Fruit fly (Drosophila melanogaster): Measurements from ENCODE around the gene RpS14b.
A peak's percentile ranks its signal among the peaks of the same experiment; 100 is the strongest.

- no peak for TF ChIP-seq CG3032 (tag; optimal IDR thresholded peaks at IDR 0.05)
- TF ChIP-seq CG11902 (GFP tag; optimal IDR thresholded peaks at IDR 0.05), result no peak
- TF ChIP-seq Sox14 (GFP tag; optimal IDR thresholded peaks at IDR 0.05), result peak; percentile 30
- TF ChIP-seq CG32006 (GFP tag; optimal IDR thresholded peaks at IDR 0.05), result no peak
- no peak for TF ChIP-seq CG1621 (tag; optimal IDR thresholded peaks at IDR 0.05)
- TF ChIP-seq acj6 (GFP tag; optimal IDR thresholded peaks at IDR 0.05), result no peak
- no peak for TF ChIP-seq CG6854 (GFP tag; optimal IDR thresholded peaks at IDR 0.05)
Observed at dm6 chrX:7923063-7923462, 11.6 kb upstream of the RpS14b start.
